Worm (Caenorhabditis elegans) whole organism, L4/young adult: ENCODE measurements around the gene algn-8.
"Not testable (repeated sequence)": the region's sequence is repeated elsewhere in the genome, so short reads cannot be mapped to it uniquely, and the experiment has no call there.

Source experiments
- W03F9.2 ChIP-seq: fragments of 150-350 bp; optimal IDR thresholded peaks from 2 replicates; lab custom pipeline; 2014; ENCODE audit warnings: missing biosample characterization, missing genetic modification characterization
- dao-5 ChIP-seq: sonication (generic microtip); optimal IDR thresholded peaks from 2 replicates; lab custom pipeline; 2016; ENCODE audit warnings: missing genotype, missing genetic modification characterization, moderate library complexity, missing compliant biosample characterization
- him-1 ChIP-seq: sonication (generic microtip); optimal IDR thresholded peaks from 2 replicates; lab custom pipeline; 2016; ENCODE audit warnings: missing genotype, missing genetic modification reagents, missing genetic modification characterization, missing compliant biosample characterization

algn-8 gene

ce11 chrII:9898744-9899143, 12.5 kb upstream of the algn-8 start:
- TF ChIP-seq W03F9.2, result no peak
- TF ChIP-seq dao-5, result no peak
- no peak for TF ChIP-seq him-1 (tag; lab: Kevin White, UChicago)

ce11 chrII:9895173-9895572, 8.9 kb upstream of the algn-8 start:
- no peak for TF ChIP-seq him-1 (tag; lab: Kevin White, UChicago)
- TF ChIP-seq W03F9.2, result no peak
- no peak for TF ChIP-seq dao-5

- TF ChIP-seq him-1 (tag; lab: Kevin White, UChicago) (no peak), dao-5 (no peak)
These were observed 8.2 kb upstream of the algn-8 start, which contains the start of gene F26C11.1 for ce11 chrII:9894435-9894834. F26C11.1 (plus strand) TSS chrII:9894735.

- no peak for TF ChIP-seq him-1 (tag; lab: Kevin White, UChicago)
- TF ChIP-seq W03F9.2, result peak; percentile 74
- no peak for TF ChIP-seq dao-5
These were observed 6.2 kb upstream of the algn-8 start, which contains the start of gene C08H9.16 for ce11 chrII:9892409-9892808. C08H9.16 (plus strand) TSS chrII:9892778.

- no peak for TF ChIP-seq dao-5
- no peak for TF ChIP-seq W03F9.2
- TF ChIP-seq him-1 (tag; lab: Kevin White, UChicago), result no peak
These were observed 5.6 kb upstream of the algn-8 start for ce11 chrII:9891823-9892222.

ce11 chrII:9891031-9891689, 4.9 kb upstream of the algn-8 start, which contains the start of gene vgln-1:
vgln-1 (minus strand) TSS chrII:9891081.
- TF ChIP-seq W03F9.2 (no peak), him-1 (tag; lab: Kevin White, UChicago) (no peak), dao-5 (no peak)

- no peak for TF ChIP-seq dao-5
These were observed 2.3 kb upstream of the algn-8 start for ce11 chrII:9888549-9888948.

- TF ChIP-seq W03F9.2 (no peak), dao-5 (no peak), him-1 (tag; lab: Kevin White, UChicago) (no peak)
These were observed 5.4 kb downstream of the algn-8 start, which contains the start of gene C08H9.15 for ce11 chrII:9880826-9881225. C08H9.15 (plus strand) TSS chrII:9881193.

- TF ChIP-seq him-1 (tag; lab: Kevin White, UChicago) (no peak), dao-5 (no peak), W03F9.2 (no peak)
These were observed 6.4 kb downstream of the algn-8 start for ce11 chrII:9879815-9880214.

ce11 chrII:9874508-9875229, 11.6 kb downstream of the algn-8 start, which contains the start of the genes chil-2 and ctsa-3.2:
chil-2 (minus strand) TSS chrII:9874608.
ctsa-3.2 (plus strand) TSS chrII:9875179.
- no peak for TF ChIP-seq W03F9.2
- no peak for TF ChIP-seq dao-5
- no peak for TF ChIP-seq him-1 (tag; lab: Kevin White, UChicago)

ce11 chrII:9872961-9873360, 13.3 kb downstream of the algn-8 start, which contains the start of gene chil-8:
chil-8 (minus strand) TSS chrII:9873061.
- no peak for TF ChIP-seq dao-5
- no peak for TF ChIP-seq him-1 (tag; lab: Kevin White, UChicago)
- no peak for TF ChIP-seq W03F9.2

ce11 chrII:9871061-9871460, 15.2 kb downstream of the algn-8 start, which contains the start of gene chil-7:
chil-7 (minus strand) TSS chrII:9871172.
- TF ChIP-seq dao-5, result no peak
- TF ChIP-seq him-1 (tag; lab: Kevin White, UChicago), result no peak
- TF ChIP-seq W03F9.2, result no peak

ce11 chrII:9868698-9869097, 17.5 kb downstream of the algn-8 start, which contains the start of gene old-1:
old-1 (minus strand) TSS chrII:9868747.
- TF ChIP-seq W03F9.2 (no peak), him-1 (tag; lab: Kevin White, UChicago) (no peak), dao-5 (no peak)

- TF ChIP-seq him-1 (tag; lab: Kevin White, UChicago) (no peak), dao-5 (no peak), W03F9.2 (no peak)
These were observed 18.0 kb downstream of the algn-8 start for ce11 chrII:9868207-9868606.

- TF ChIP-seq dao-5; W03F9.2; him-1 (tag; lab: Kevin White, UChicago): not testable (repeated sequence)
These were observed 19.9 kb downstream of the algn-8 start, which contains the start of gene chil-1 for ce11 chrII:9866378-9866777. chil-1 (minus strand) TSS chrII:9866478.
